Worm (Caenorhabditis elegans): Measurements from ENCODE around the gene C18A11.4.

Gene C18A11.4

DNA sequence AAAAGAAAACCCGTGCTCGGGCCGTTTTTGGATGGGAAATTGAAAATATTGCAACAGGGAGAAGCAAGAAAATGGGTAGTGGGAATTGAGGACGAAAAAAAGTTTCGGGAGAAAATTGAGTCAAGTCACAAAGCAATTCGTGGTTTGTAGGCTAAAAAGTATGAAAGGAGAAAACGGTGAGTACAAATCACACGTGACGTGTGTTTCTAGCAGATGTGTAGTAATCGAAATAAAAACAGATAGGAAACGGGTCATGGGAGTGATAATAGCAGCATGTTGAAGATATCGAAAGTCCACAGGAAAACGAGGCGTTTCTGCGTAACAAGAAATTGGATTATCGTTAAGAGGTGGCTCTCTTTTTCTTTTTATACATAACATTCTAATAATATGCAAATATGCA is 44.6 kb downstream of the C18A11.4 start (continued):
- TF ChIP-seq hlh-30 (tag; optimal IDR thresholded peaks at IDR 0.05; ENCODE audit: insufficient read depth) (peak; percentile 78), mxl-2 (GFP tag; conservative IDR thresholded peaks at IDR 0.05) (no peak), sdz-12 (GFP tag; optimal IDR thresholded peaks at IDR 0.05) (no peak), aha-1 (tag) (no peak), ceh-44 (GFP tag; IDR thresholded peaks at IDR 0.05) (no peak), ces-1 (GFP tag; optimal IDR thresholded peaks at IDR 0.05) (no peak), nhr-76 (tag; optimal IDR thresholded peaks at IDR 0.05) (no peak), lin-1 (GFP tag; IDR thresholded peaks at IDR 0.05) (no peak), mep-1 (tag; optimal IDR thresholded peaks at IDR 0.05) (peak; percentile 4), mdt-29 (GFP tag; IDR thresholded peaks at IDR 0.05) (peak; percentile 56; the same call in 1 of the 2 replicates), nhr-11 (tag; optimal IDR thresholded peaks at IDR 0.05) (peak; percentile 59), Y5F2A.4 (GFP tag; optimal IDR thresholded peaks at IDR 0.05) (no peak), hlh-11 (tag; optimal IDR thresholded peaks at IDR 0.05) (peak; percentile 38), madf-9 (GFP tag; conservative IDR thresholded peaks at IDR 0.05) (no peak), tag-97 (GFP tag; IDR thresholded peaks at IDR 0.05) (no peak), ZK546.5 (tag; optimal IDR thresholded peaks at IDR 0.05) (no peak), zag-1 (tag; optimal IDR thresholded peaks at IDR 0.05) (no peak), arid-1 (GFP tag; conservative IDR thresholded peaks at IDR 0.05) (no peak)

Measured in whole organism, L4 larva.